Worm (Caenorhabditis elegans): ENCODE measurements around the gene srlf-37.

The srlf-37 gene

DNA sequence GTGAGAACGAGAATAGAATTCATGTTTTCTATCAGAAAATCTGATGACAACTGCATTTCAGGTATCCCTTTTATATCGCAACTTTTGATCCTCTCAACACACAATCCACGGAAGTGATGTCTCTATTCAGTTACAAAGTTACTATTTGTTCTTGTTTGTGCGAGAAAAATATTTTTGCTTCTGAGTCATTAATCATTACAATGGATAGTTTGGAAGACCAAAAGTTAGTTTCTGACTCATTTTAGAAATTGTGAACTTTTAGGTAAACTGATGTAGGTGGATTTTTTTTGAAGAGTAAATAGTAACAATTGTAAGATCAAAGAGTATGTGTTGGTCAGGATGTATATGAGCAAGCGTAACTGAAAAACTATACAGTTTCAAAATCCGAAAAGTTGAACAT lies 5.7 kb upstream of the srlf-37 start, which contains the start of gene srlf-36:
Gene srlf-36, minus strand, starts transcription at position 101 of the 400 bp plus-strand sequence.
- TF ChIP-seq ztf-11 (tag; optimal IDR thresholded peaks at IDR 0.05): no peak
- no peak for TF ChIP-seq elt-1 (tag; optimal IDR thresholded peaks at IDR 0.05; ENCODE audit: borderline replicate concordance, insufficient read depth)
- TF ChIP-seq ceh-83 (GFP tag; optimal IDR thresholded peaks at IDR 0.05): no peak
- TF ChIP-seq elt-3 (tag; optimal IDR thresholded peaks at IDR 0.05): no peak
- no peak for TF ChIP-seq ham-2 (GFP tag; optimal IDR thresholded peaks at IDR 0.05)
- TF ChIP-seq pha-4 (tag; optimal IDR thresholded peaks at IDR 0.05): no peak
- no peak for TF ChIP-seq M03D4.4 (tag; optimal IDR thresholded peaks at IDR 0.05)
- no peak for TF ChIP-seq lin-13 (tag; optimal IDR thresholded peaks at IDR 0.05)
- no peak for TF ChIP-seq hlh-1 (tag; optimal IDR thresholded peaks at IDR 0.05)
- TF ChIP-seq ceh-39 (tag; optimal IDR thresholded peaks at IDR 0.05): no peak
- no peak for TF ChIP-seq bed-3 (GFP tag; optimal IDR thresholded peaks at IDR 0.05)
- no peak for TF ChIP-seq blmp-1 (tag; optimal IDR thresholded peaks at IDR 0.05)
- no peak for TF ChIP-seq nhr-28 (tag; optimal IDR thresholded peaks at IDR 0.05)
- no peak for TF ChIP-seq flh-1 (GFP tag; optimal IDR thresholded peaks at IDR 0.05)
- no peak for TF ChIP-seq lin-32 (GFP tag; optimal IDR thresholded peaks at IDR 0.05)
- TF ChIP-seq sptf-1 (tag; optimal IDR thresholded peaks at IDR 0.05): no peak
- no peak for TF ChIP-seq nhr-12 (tag; optimal IDR thresholded peaks at IDR 0.05)
- TF ChIP-seq sem-2 (GFP tag; optimal IDR thresholded peaks at IDR 0.05): no peak

ce11 chrV:608844-609243 lies 4.8 kb upstream of the srlf-37 start, which contains the start of gene srw-109:
Gene srw-109 (minus strand): TSS chrV:608944.
- TF ChIP-seq blmp-1 (tag; optimal IDR thresholded peaks at IDR 0.05) (no peak), elt-1 (tag; optimal IDR thresholded peaks at IDR 0.05; ENCODE audit: borderline replicate concordance, insufficient read depth) (no peak), nhr-12 (tag; optimal IDR thresholded peaks at IDR 0.05) (no peak), mab-5 (tag; optimal IDR thresholded peaks at IDR 0.05) (no peak), bed-3 (GFP tag; optimal IDR thresholded peaks at IDR 0.05) (no peak), flh-1 (GFP tag; optimal IDR thresholded peaks at IDR 0.05) (no peak), nhr-2 (tag; optimal IDR thresholded peaks at IDR 0.05) (no peak), hlh-1 (tag; optimal IDR thresholded peaks at IDR 0.05) (no peak), ceh-83 (GFP tag; optimal IDR thresholded peaks at IDR 0.05) (no peak), ham-2 (GFP tag; optimal IDR thresholded peaks at IDR 0.05) (no peak), nhr-237 (tag; optimal IDR thresholded peaks at IDR 0.05) (no peak)

DNA sequence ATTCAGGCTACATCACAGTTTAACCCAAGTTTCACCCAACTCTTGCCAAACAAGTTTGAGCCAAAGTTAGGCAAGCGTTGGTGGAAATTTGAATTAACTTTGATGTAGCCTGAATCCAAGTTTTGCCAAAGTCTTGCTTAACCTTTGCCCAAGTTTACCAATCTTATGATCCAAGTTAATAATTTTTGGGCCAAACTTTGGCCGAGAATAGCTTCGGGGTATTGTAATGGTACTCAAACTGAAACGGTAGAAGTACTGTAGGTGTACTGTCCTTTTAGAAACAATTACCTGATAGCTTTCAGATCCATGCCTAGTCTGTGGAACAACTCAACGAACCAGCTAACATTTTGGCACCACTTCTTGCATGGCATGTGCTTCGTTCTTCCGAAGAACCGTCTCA lies 3.8 kb downstream of the srlf-37 start, which contains the start of gene nhr-251:
Gene nhr-251, plus strand, starts transcription at position 301 of the 400 bp plus-strand sequence.
- no peak for TF ChIP-seq sem-2 (GFP tag; optimal IDR thresholded peaks at IDR 0.05)
- no peak for TF ChIP-seq unc-62 (GFP tag; optimal IDR thresholded peaks at IDR 0.05)
- TF ChIP-seq ces-1 (GFP tag; optimal IDR thresholded peaks at IDR 0.05): no peak

DNA sequence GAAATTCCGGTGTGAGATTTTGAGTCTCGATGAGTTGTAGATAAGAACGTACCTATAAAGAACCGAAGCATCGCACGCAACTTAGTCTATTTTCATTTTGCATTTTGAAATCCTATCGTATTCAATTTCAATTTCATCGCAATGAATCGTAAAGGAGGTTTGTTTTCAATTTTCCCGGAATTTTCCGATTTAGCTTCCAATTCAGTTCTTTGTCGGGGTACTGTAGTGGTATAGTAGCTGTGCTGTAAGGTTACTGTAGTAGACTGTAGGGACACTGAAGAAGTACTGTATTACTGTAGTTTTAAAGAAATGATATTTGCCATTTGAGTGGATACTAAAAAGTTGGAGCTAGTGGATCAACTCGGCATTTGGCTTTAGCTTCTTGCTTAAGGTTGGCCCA lies 4.2 kb downstream of the srlf-37 start:
- TF ChIP-seq mep-1 (tag; optimal IDR thresholded peaks at IDR 0.05): no peak
- TF ChIP-seq lin-32 (GFP tag; optimal IDR thresholded peaks at IDR 0.05): no peak
- TF ChIP-seq sptf-1 (tag; optimal IDR thresholded peaks at IDR 0.05): no peak
- TF ChIP-seq lsy-2 (tag; optimal IDR thresholded peaks at IDR 0.05): no peak

DNA sequence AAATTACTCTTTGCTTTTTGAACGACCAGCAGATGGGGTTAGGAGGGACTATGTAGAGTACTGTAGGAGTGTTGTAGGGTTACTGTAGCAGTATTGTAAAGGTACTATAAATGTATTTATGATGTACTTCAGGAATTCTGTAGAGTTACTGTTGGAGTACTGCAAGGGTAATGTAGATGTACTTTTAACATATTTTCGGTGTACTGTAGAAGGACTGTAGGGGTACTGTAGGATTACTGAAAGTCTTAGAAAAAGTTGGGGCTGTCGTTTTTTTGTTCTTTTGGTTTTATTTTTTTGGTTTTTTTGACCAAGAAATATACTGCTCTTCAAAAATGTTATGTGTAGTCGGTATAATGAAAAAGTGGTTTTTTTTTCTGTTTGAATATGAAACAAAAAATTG lies 5.4 kb downstream of the srlf-37 start:
- TF ChIP-seq elt-1 (tag; optimal IDR thresholded peaks at IDR 0.05; ENCODE audit: borderline replicate concordance, insufficient read depth): no peak
- TF ChIP-seq nhr-12 (tag; optimal IDR thresholded peaks at IDR 0.05): no peak
- no peak for TF ChIP-seq ham-2 (GFP tag; optimal IDR thresholded peaks at IDR 0.05)
- TF ChIP-seq lin-13 (tag; optimal IDR thresholded peaks at IDR 0.05): no peak
- no peak for TF ChIP-seq nhr-2 (tag; optimal IDR thresholded peaks at IDR 0.05)
- no peak for TF ChIP-seq sem-2 (GFP tag; optimal IDR thresholded peaks at IDR 0.05)
- no peak for TF ChIP-seq unc-62 (GFP tag; optimal IDR thresholded peaks at IDR 0.05)
- no peak for TF ChIP-seq ces-1 (GFP tag; optimal IDR thresholded peaks at IDR 0.05)
- TF ChIP-seq cnd-1 (tag; optimal IDR thresholded peaks at IDR 0.05): no peak
- TF ChIP-seq ceh-39 (tag; optimal IDR thresholded peaks at IDR 0.05): no peak
- TF ChIP-seq flh-1 (GFP tag; optimal IDR thresholded peaks at IDR 0.05): no peak
- no peak for TF ChIP-seq M03D4.4 (tag; optimal IDR thresholded peaks at IDR 0.05)

DNA sequence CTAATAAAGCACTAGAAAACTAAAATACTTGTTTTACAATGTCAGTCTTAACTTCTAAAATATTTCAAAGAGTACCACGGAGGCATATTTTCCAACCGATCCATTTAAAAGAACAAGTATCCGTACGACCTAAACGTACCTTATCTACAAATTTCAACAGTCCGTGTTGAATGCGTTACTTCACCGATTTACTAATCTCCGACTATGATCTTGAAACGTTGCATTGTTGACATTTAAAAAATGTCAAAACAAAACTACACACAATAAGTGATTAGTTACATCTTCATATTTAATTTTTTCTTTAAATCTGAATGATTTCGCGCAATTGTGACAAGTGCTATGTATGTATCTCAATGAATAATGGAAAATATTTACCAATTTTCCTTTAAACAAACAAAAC lies 6.2 kb downstream of the srlf-37 start:
- TF ChIP-seq lin-13 (tag; optimal IDR thresholded peaks at IDR 0.05) (no peak), flh-1 (GFP tag; optimal IDR thresholded peaks at IDR 0.05) (no peak), unc-39 (tag; optimal IDR thresholded peaks at IDR 0.05) (no peak), zip-8 (tag; optimal IDR thresholded peaks at IDR 0.05) (no peak), ceh-39 (tag; optimal IDR thresholded peaks at IDR 0.05) (no peak), lsy-2 (tag; optimal IDR thresholded peaks at IDR 0.05) (no peak), tbx-8 (GFP tag; optimal IDR thresholded peaks at IDR 0.05) (no peak), pha-4 (tag; optimal IDR thresholded peaks at IDR 0.05) (no peak), unc-62 (GFP tag; optimal IDR thresholded peaks at IDR 0.05) (no peak), ztf-11 (tag; optimal IDR thresholded peaks at IDR 0.05) (no peak), drap-1 (GFP tag; optimal IDR thresholded peaks at IDR 0.05) (no peak), ces-1 (GFP tag; optimal IDR thresholded peaks at IDR 0.05) (no peak), bed-3 (GFP tag; optimal IDR thresholded peaks at IDR 0.05) (no peak), snpc-4 (tag; optimal IDR thresholded peaks at IDR 0.05) (no peak), mls-2 (tag; optimal IDR thresholded peaks at IDR 0.05) (no peak), elt-3 (tag; optimal IDR thresholded peaks at IDR 0.05) (no peak)
